Fruit fly (Drosophila melanogaster) whole organism, pupa: ENCODE data around the gene Pli.

Experiments used
- CG10348 ChIP-seq: fragments of 200-800 bp; sonication (Bioruptor generic); IDR thresholded peaks from 2 replicates; pipeline ENCODE4 v1.3.6; 2022; ENCODE audit warnings: missing biosample characterization, missing genetic modification characterization
- CG12605 ChIP-seq: fragments of 200-800 bp; sonication (Bioruptor generic); IDR thresholded peaks from 2 replicates; pipeline ENCODE4 v1.3.6; 2022; ENCODE audit warnings: missing biosample characterization, missing genetic modification characterization
- CG13204 ChIP-seq: fragments of 200-800 bp; sonication (Bioruptor generic); optimal IDR thresholded peaks from 2 replicates; lab custom pipeline; 2018; ENCODE audit warnings: missing biosample characterization, mild to moderate bottlenecking, missing genetic modification characterization, moderate library complexity
- CG14655 ChIP-seq: fragments of 200-800 bp; sonication (Bioruptor generic); optimal IDR thresholded peaks from 3 replicates; lab custom pipeline; 2017; ENCODE audit warnings: mild to moderate bottlenecking, missing biosample characterization, missing genetic modification reagents, missing genetic modification characterization
- CG15710 ChIP-seq: fragments of 200-800 bp; sonication (Bioruptor generic); optimal IDR thresholded peaks from 2 replicates; lab custom pipeline; 2018; ENCODE audit warnings: missing biosample characterization, mild to moderate bottlenecking, missing genetic modification characterization, moderate library complexity
- CG17806 ChIP-seq: fragments of 200-800 bp; sonication (Bioruptor generic); optimal IDR thresholded peaks from 2 replicates; lab custom pipeline; 2018; ENCODE audit warnings: missing biosample characterization, mild to moderate bottlenecking, missing genetic modification characterization, moderate library complexity
- CG32121 ChIP-seq: fragments of 200-800 bp; sonication (Bioruptor generic); IDR thresholded peaks from 2 replicates; pipeline ENCODE4 v1.3.6; 2022; ENCODE audit warnings: missing biosample characterization, missing genetic modification characterization
- CG34367 ChIP-seq: fragments of 200-800 bp; sonication (Bioruptor generic); optimal IDR thresholded peaks from 2 replicates; lab custom pipeline; 2018; ENCODE audit warnings: missing biosample characterization, mild to moderate bottlenecking, missing genetic modification characterization
- CG4496 ChIP-seq: fragments of 200-800 bp; sonication (Bioruptor generic); IDR thresholded peaks from 3 replicates; pipeline ENCODE4 v1.3.6; 2022; ENCODE audit warnings: missing biosample characterization, missing genetic modification characterization
- CG8159 ChIP-seq: fragments of 200-800 bp; sonication (Bioruptor generic); optimal IDR thresholded peaks from 3 replicates; lab custom pipeline; 2018; ENCODE audit warnings: missing biosample characterization, mild to moderate bottlenecking, missing genetic modification characterization, moderate library complexity
- CG8301 ChIP-seq: fragments of 200-800 bp; sonication (Bioruptor generic); optimal IDR thresholded peaks from 2 replicates; lab custom pipeline; 2018; ENCODE audit warnings: missing biosample characterization, mild to moderate bottlenecking, missing genetic modification characterization
- CG9948 ChIP-seq: fragments of 200-800 bp; sonication (Bioruptor generic); optimal IDR thresholded peaks from 2 replicates; lab custom pipeline; 2018; ENCODE audit warnings: missing biosample characterization, mild to moderate bottlenecking, missing genetic modification characterization, moderate library complexity
- D1 ChIP-seq: fragments of 200-800 bp; sonication (Bioruptor generic); optimal IDR thresholded peaks from 2 replicates; lab custom pipeline; 2018; ENCODE audit warnings: missing biosample characterization, mild to moderate bottlenecking, missing genetic modification characterization, moderate library complexity
- EcR ChIP-seq: fragments of 200-800 bp; sonication (Bioruptor generic); optimal IDR thresholded peaks from 3 replicates; lab custom pipeline; 2019; ENCODE audit warnings: missing biosample characterization, missing genetic modification characterization, mild to moderate bottlenecking, moderate library complexity, missing genetic modification reagents
- Ets98B ChIP-seq: fragments of 200-800 bp; sonication (Bioruptor generic); IDR thresholded peaks from 2 replicates; pipeline ENCODE4 v1.3.6; 2022; ENCODE audit warnings: missing biosample characterization, missing genetic modification characterization
- Pif1A ChIP-seq: fragments of 200-800 bp; sonication (Bioruptor generic); optimal IDR thresholded peaks from 3 replicates; lab custom pipeline; 2016; ENCODE audit warnings: missing biosample characterization, missing genetic modification characterization
- Pif1B ChIP-seq: fragments of 200-800 bp; sonication (Bioruptor generic); optimal IDR thresholded peaks from 3 replicates; lab custom pipeline; 2016; ENCODE audit warnings: missing biosample characterization, missing genetic modification characterization
- Snoo ChIP-seq: fragments of 200-800 bp; sonication (Bioruptor generic); optimal IDR thresholded peaks from 3 replicates; lab custom pipeline; 2017; ENCODE audit warnings: missing biosample characterization, mild to moderate bottlenecking, missing genetic modification characterization, inconsistent platforms
- fd96Ca ChIP-seq: fragments of 200-800 bp; sonication (Bioruptor generic); IDR thresholded peaks from 3 replicates; pipeline ENCODE4 v1.3.6; 2022; ENCODE audit warnings: missing biosample characterization, missing genetic modification characterization
- gl ChIP-seq: fragments of 200-800 bp; sonication (Bioruptor generic); optimal IDR thresholded peaks from 2 replicates; lab custom pipeline; 2018; ENCODE audit warnings: missing biosample characterization, mild to moderate bottlenecking, missing genetic modification characterization
- rn ChIP-seq: fragments of 200-800 bp; sonication (Bioruptor generic); IDR thresholded peaks from 2 replicates; pipeline ENCODE4 v1.3.6; 2022; ENCODE audit warnings: missing biosample characterization, missing genetic modification characterization

Gene Pli

DNA sequence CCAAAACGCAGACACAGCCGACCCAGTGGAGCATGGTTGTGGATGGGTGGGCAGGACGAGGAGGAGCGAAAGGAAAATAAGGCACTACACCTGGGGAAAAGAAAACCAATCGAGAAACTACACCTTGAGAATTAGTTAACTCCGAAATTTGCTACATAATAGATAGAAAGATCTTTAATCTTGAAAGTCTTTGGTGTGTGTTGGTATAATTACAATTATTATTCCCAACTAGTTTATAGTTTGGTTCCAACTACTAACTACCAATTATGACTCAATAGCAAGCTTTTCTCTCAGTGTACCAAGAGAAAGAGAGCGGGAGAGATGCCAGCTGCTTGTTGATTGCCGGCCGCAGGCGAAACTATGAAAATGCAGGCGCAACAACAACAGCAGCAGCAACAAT is 15.7 kb downstream of the Pli start:
- TF ChIP-seq fd96Ca (GFP tag; lab: Robert Waterston, UW) (peak; percentile 53; the same call in 1 of the 3 replicates), CG10348 (no peak), CG17806 (peak; percentile 74), CG34367 (tag; lab: Kevin White, UChicago) (peak; percentile 68), CG13204 (GFP tag; lab: Kevin White, UChicago) (peak; percentile 10), CG4496 (GFP tag; lab: Robert Waterston, UW) (peak; percentile 76), CG8301 (tag; lab: Kevin White, UChicago) (peak; percentile 76), D1 (tag; lab: Kevin White, UChicago) (no peak), CG12605 (peak; percentile 74), CG8159 (peak; percentile 72), Pif1A (GFP tag; lab: Kevin White, UChicago) (peak; percentile 75), rn (GFP tag; lab: Robert Waterston, UW) (0 out of 2 replicates have a peak, but pooled peaks have one; percentile 14), CG9948 (tag; lab: Kevin White, UChicago) (peak; percentile 73), Snoo (tag; lab: Kevin White, UChicago) (peak; percentile 55), Pif1B (peak; percentile 63), CG32121 (GFP tag; lab: Robert Waterston, UW) (peak; percentile 79), gl (peak; percentile 4), Ets98B (peak; percentile 72), EcR (GFP tag; lab: Kevin White, UChicago) (no peak), CG15710 (tag; lab: Kevin White, UChicago) (peak; percentile 67), CG14655 (GFP tag; lab: Kevin White, UChicago) (peak; percentile 86)

DNA sequence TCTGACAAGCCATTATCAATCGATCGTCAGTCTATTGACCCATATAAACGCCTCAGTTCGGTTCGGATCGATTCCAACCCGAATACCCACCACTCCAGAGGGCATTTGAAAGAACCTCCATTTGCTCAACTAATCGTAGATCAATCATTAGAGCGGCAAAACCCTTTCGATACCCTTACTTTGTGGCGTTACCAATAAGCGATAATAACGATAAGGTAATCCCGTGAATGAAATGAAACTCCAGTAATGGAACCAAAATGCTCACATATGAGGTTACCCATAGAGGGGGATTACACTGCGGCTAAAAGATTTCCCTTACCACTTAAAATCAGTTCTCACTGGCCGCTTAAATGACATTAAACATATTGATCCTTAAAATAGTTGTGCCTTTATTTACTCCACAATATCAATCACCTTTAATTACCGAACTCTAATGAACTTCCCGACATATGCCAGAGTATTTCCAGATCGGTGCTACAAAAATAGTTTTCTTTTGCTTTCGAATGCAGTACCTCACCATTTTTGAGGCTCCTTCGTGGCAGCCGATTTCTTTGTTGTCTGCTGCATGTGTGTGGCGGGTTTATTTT is 17.2 kb downstream of the Pli start:
- no peak for TF ChIP-seq Ets98B
- peak; percentile 30 for TF ChIP-seq Pif1B
- peak; percentile 53 for TF ChIP-seq CG14655 (GFP tag; lab: Kevin White, UChicago)
- TF ChIP-seq CG8301 (tag; lab: Kevin White, UChicago), result peak; percentile 23
- TF ChIP-seq rn (GFP tag; lab: Robert Waterston, UW), result no peak
- peak; percentile 21 for TF ChIP-seq CG34367 (tag; lab: Kevin White, UChicago)
- peak; percentile 44 for TF ChIP-seq CG8159
- TF ChIP-seq Pif1A (GFP tag; lab: Kevin White, UChicago), result peak; percentile 43
- TF ChIP-seq CG9948 (tag; lab: Kevin White, UChicago), result peak; percentile 36
- peak; percentile 47 for TF ChIP-seq CG17806
- TF ChIP-seq CG32121 (GFP tag; lab: Robert Waterston, UW), result 0 out of 2 replicates have a peak, but pooled peaks have one; percentile 10
- TF ChIP-seq CG15710 (tag; lab: Kevin White, UChicago), result peak; percentile 24
- no peak for TF ChIP-seq EcR (GFP tag; lab: Kevin White, UChicago)
- no peak for TF ChIP-seq CG12605
- TF ChIP-seq, all 21 proteins: peak for 10

- TF ChIP-seq Ets98B, result 0 out of 2 replicates have a peak, but pooled peaks have one; percentile 8
- TF ChIP-seq Pif1B, result no peak
- TF ChIP-seq rn (GFP tag; lab: Robert Waterston, UW), result no peak
- TF ChIP-seq CG17806, result no peak
- no peak for TF ChIP-seq CG4496 (GFP tag; lab: Robert Waterston, UW)
- no peak for TF ChIP-seq Pif1A (GFP tag; lab: Kevin White, UChicago)
- no peak for TF ChIP-seq D1 (tag; lab: Kevin White, UChicago)
- TF ChIP-seq CG10348, result no peak
- no peak for TF ChIP-seq CG34367 (tag; lab: Kevin White, UChicago)
- TF ChIP-seq CG12605, result no peak
- 0 out of 2 replicates have a peak, but pooled peaks have one; percentile 11 for TF ChIP-seq CG32121 (GFP tag; lab: Robert Waterston, UW)
Measured at dm6 chr3R:23871720-23872119, 18.1 kb downstream of the Pli start.

dm6 chr3R:23869965-23870364 is 19.9 kb downstream of the Pli start:
- TF ChIP-seq Pif1A (GFP tag; lab: Kevin White, UChicago) (no peak), rn (GFP tag; lab: Robert Waterston, UW) (no peak), CG15710 (tag; lab: Kevin White, UChicago) (no peak), fd96Ca (GFP tag; lab: Robert Waterston, UW) (no peak), CG8159 (no peak), gl (no peak), CG34367 (tag; lab: Kevin White, UChicago) (no peak), CG32121 (GFP tag; lab: Robert Waterston, UW) (no peak), Pif1B (no peak), CG17806 (no peak), EcR (GFP tag; lab: Kevin White, UChicago) (no peak), CG14655 (GFP tag; lab: Kevin White, UChicago) (no peak), CG8301 (tag; lab: Kevin White, UChicago) (no peak)

DNA sequence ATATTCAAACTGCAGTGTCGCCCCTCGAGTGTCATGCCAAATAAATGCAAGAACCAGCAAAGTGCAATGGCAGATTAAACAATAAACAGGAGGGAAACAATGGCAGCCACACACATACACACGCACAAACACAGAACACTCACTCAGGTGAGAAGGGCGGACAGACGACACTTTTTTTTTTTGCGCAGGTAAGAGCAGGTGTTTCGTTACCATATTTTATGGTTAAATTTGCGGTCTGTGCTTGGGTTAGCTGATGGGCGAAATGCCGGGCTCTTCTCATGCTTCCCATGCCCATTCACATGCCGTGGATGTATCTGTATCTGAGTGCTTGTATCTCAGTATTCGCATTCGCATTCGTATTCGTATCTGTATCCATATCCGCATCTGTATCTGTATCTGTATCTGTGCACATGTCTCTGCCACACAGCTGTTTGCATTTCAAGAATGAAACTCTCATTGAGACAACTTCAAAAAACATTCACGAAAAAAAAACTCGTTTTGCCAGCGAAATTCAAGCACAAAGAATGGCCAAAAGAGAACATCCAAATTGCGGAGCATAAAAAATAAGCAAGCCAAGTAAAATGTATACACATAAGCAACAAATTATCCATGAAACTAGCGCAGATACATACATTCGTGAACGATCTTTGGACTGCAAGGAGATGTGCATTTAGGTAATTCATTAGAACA is 20.5 kb downstream of the Pli start:
- TF ChIP-seq EcR (GFP tag; lab: Kevin White, UChicago), result peak; percentile 71
- TF ChIP-seq Snoo (tag; lab: Kevin White, UChicago), result peak; percentile 13
- TF ChIP-seq D1 (tag; lab: Kevin White, UChicago), result no peak

DNA sequence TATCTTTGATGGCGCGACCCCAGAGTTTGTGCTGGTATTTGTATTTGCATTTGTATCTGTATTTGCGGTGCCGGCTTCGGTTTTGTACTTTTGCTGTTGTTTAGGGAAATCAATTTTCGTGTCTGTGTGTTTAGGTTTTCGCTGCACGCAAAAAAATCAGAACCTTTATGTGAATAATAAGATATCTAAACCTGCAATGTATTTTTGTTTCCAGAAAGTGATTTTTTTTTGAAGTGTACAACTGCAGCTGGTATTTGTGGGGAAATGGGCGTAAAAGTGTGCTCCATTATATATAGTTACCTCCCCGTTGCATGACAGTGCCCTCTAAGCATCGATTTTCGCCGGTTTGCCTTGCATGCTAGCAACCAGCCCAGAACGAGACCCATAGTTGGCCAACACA is 22.0 kb downstream of the Pli start:
- TF ChIP-seq CG14655 (GFP tag; lab: Kevin White, UChicago) (peak; percentile 49), CG9948 (tag; lab: Kevin White, UChicago) (no peak), CG4496 (GFP tag; lab: Robert Waterston, UW) (peak; percentile 49; the same call in 2 of the 3 replicates), CG32121 (GFP tag; lab: Robert Waterston, UW) (0 out of 2 replicates have a peak, but pooled peaks have one; percentile 41), CG34367 (tag; lab: Kevin White, UChicago) (no peak), Snoo (tag; lab: Kevin White, UChicago) (no peak), CG17806 (peak; percentile 1), fd96Ca (GFP tag; lab: Robert Waterston, UW) (peak; percentile 71; the same call in 1 of the 3 replicates), Ets98B (0 out of 2 replicates have a peak, but pooled peaks have one; percentile 24), CG8301 (tag; lab: Kevin White, UChicago) (peak; percentile 14)
